Fruit fly (Drosophila melanogaster) whole organism, adult: ENCODE measurements around the gene CG32264.

Experiments used
- CG11617 ChIP-seq: fragments of 200-800 bp; sonication (Bioruptor generic); optimal IDR thresholded peaks from 2 replicates; lab custom pipeline; 2017; ENCODE audit warnings: mild to moderate bottlenecking, missing biosample characterization, missing genetic modification reagents, missing genetic modification characterization
- CG12768 ChIP-seq: fragments of 200-800 bp; sonication (Bioruptor generic); optimal IDR thresholded peaks from 2 replicates; lab custom pipeline; 2017; ENCODE audit warnings: missing biosample characterization, missing genetic modification characterization, mild to moderate bottlenecking, moderate library complexity, missing genetic modification reagents
- CG14711 ChIP-seq: fragments of 200-800 bp; sonication (Bioruptor generic); optimal IDR thresholded peaks from 2 replicates; lab custom pipeline; 2018; ENCODE audit warnings: missing biosample characterization, mild to moderate bottlenecking, missing genetic modification characterization, moderate library complexity
- CG1620 ChIP-seq: fragments of 200-800 bp; sonication (Bioruptor generic); optimal IDR thresholded peaks from 2 replicates; lab custom pipeline; 2016; ENCODE audit warnings: missing biosample characterization, missing genetic modification characterization
- CG33017 ChIP-seq: fragments of 200-800 bp; sonication (Bioruptor generic); optimal IDR thresholded peaks from 2 replicates; lab custom pipeline; 2018; ENCODE audit warnings: missing biosample characterization, mild to moderate bottlenecking, missing genetic modification characterization, moderate library complexity
- CG5204 ChIP-seq: fragments of 200-800 bp; sonication (Bioruptor generic); optimal IDR thresholded peaks from 2 replicates; lab custom pipeline; 2016; ENCODE audit warnings: missing biosample characterization, missing genetic modification characterization
- CG7045 ChIP-seq: fragments of 200-800 bp; sonication (Bioruptor generic); optimal IDR thresholded peaks from 2 replicates; lab custom pipeline; 2017; ENCODE audit warnings: missing biosample characterization, mild to moderate bottlenecking, missing genetic modification characterization
- CG7101 ChIP-seq: fragments of 200-800 bp; sonication (Bioruptor generic); optimal IDR thresholded peaks from 2 replicates; lab custom pipeline; 2018; ENCODE audit warnings: missing biosample characterization, mild to moderate bottlenecking, missing genetic modification characterization, moderate library complexity
- Clk ChIP-seq: fragments of 200-800 bp; sonication (Bioruptor generic); optimal IDR thresholded peaks from 2 replicates; lab custom pipeline; 2017; ENCODE audit warnings: missing biosample characterization, missing genetic modification characterization
- Crg-1 ChIP-seq: fragments of 200-800 bp; sonication (Bioruptor generic); optimal IDR thresholded peaks from 2 replicates; lab custom pipeline; 2016; ENCODE audit warnings: missing biosample characterization, missing genetic modification characterization
- Hr96 ChIP-seq: fragments of 200-800 bp; sonication (Bioruptor generic); optimal IDR thresholded peaks from 2 replicates; lab custom pipeline; 2016; ENCODE audit warnings: missing biosample characterization, missing genetic modification characterization
- Mnt ChIP-seq: fragments of 200-800 bp; sonication (Bioruptor generic); optimal IDR thresholded peaks from 2 replicates; lab custom pipeline; 2016; ENCODE audit warnings: missing biosample characterization, mild to moderate bottlenecking, missing genetic modification characterization
- bab1 ChIP-seq: fragments of 200-800 bp; sonication (Bioruptor generic); optimal IDR thresholded peaks from 3 replicates; lab custom pipeline; 2019; ENCODE audit warnings: missing biosample characterization, mild to moderate bottlenecking, missing genetic modification characterization, moderate library complexity
- cic ChIP-seq: fragments of 200-800 bp; sonication (Bioruptor generic); optimal IDR thresholded peaks from 2 replicates; lab custom pipeline; 2017; ENCODE audit warnings: missing biosample characterization, mild to moderate bottlenecking, missing genetic modification characterization, moderate library complexity
- cnc ChIP-seq, 2 experiments: fragments of >200 bp; optimal IDR thresholded peaks; 2 replicates each; lab custom pipeline; 2017
- kay ChIP-seq: fragments of 200-800 bp; sonication (Bioruptor generic); peaks from one replicate; lab custom pipeline; 2016; ENCODE audit warnings: missing biosample characterization, missing genetic modification characterization, borderline replicate concordance
- ovo ChIP-seq: fragments of 200-800 bp; sonication (Bioruptor generic); optimal IDR thresholded peaks from 2 replicates; lab custom pipeline; 2016; ENCODE audit warnings: missing biosample characterization, missing genetic modification characterization
- pad ChIP-seq: fragments of 200-800 bp; sonication (Bioruptor generic); optimal IDR thresholded peaks from 3 replicates; lab custom pipeline; 2017; ENCODE audit warnings: missing biosample characterization, missing genetic modification characterization, mild to moderate bottlenecking, moderate library complexity, missing genetic modification reagents
- tj ChIP-seq: fragments of 200-800 bp; sonication (Bioruptor generic); optimal IDR thresholded peaks from 3 replicates; lab custom pipeline; 2017; ENCODE audit warnings: missing biosample characterization, mild to moderate bottlenecking, missing genetic modification characterization, moderate library complexity
- toe ChIP-seq: fragments of 200-800 bp; sonication (Bioruptor generic); optimal IDR thresholded peaks from 2 replicates; lab custom pipeline; 2016; ENCODE audit warnings: missing biosample characterization, missing genetic modification characterization

CG32264 gene

dm6 chr3L:3811089-3811488 is 4.8 kb upstream of the CG32264 start, which contains the start of the genes CG32263 and PIG-B:
TSS of gene CG32263 (minus strand) at chr3L:3811114.
TSS of gene PIG-B (plus strand) at chr3L:3811263.
- no peak for TF ChIP-seq toe (GFP tag; lab: Kevin White, UChicago)
- no peak for TF ChIP-seq CG7045 (GFP tag; lab: Kevin White, UChicago)
- TF ChIP-seq cic (GFP tag; lab: Kevin White, UChicago): no peak
- TF ChIP-seq Clk: no peak
- TF ChIP-seq CG1620 (GFP tag; lab: Kevin White, UChicago): no peak
- no peak for TF ChIP-seq CG12768
- no peak for TF ChIP-seq CG5204 (GFP tag; lab: Kevin White, UChicago)
- peak; percentile 1 for TF ChIP-seq CG7101 (tag; lab: Kevin White, UChicago)
- TF ChIP-seq cnc (optimal IDR thresholded peaks at IDR 0.05; lab: Kevin White, UChicago): no peak
- TF ChIP-seq ovo (GFP tag; lab: Kevin White, UChicago): no peak
- TF ChIP-seq tj (GFP tag; lab: Kevin White, UChicago): peak; percentile 1
- no peak for TF ChIP-seq kay (GFP tag; lab: Kevin White, UChicago)
- TF ChIP-seq CG11617: no peak
- TF ChIP-seq bab1 (GFP tag; lab: Kevin White, UChicago): peak; percentile 33
- TF ChIP-seq Crg-1 (GFP tag; lab: Kevin White, UChicago): no peak
- TF ChIP-seq CG14711: peak; percentile 7
- TF ChIP-seq Hr96 (GFP tag; lab: Kevin White, UChicago): no peak
- no peak for TF ChIP-seq CG33017 (tag; lab: Kevin White, UChicago)
- peak; percentile 4 for TF ChIP-seq pad (GFP tag; lab: Kevin White, UChicago)
- peak; percentile 8 for TF ChIP-seq Mnt (GFP tag; lab: Kevin White, UChicago)

dm6 chr3L:3809943-3810342 is 3.7 kb upstream of the CG32264 start, which contains the start of gene CG32262:
TSS of gene CG32262 (minus strand) at chr3L:3810196.
- TF ChIP-seq CG33017 (tag; lab: Kevin White, UChicago) (no peak), Hr96 (GFP tag; lab: Kevin White, UChicago) (no peak), CG7101 (tag; lab: Kevin White, UChicago) (no peak), Mnt (GFP tag; lab: Kevin White, UChicago) (peak; percentile 28), CG7045 (GFP tag; lab: Kevin White, UChicago) (no peak), CG11617 (no peak), CG5204 (GFP tag; lab: Kevin White, UChicago) (no peak), bab1 (GFP tag; lab: Kevin White, UChicago) (peak; percentile 29), kay (GFP tag; lab: Kevin White, UChicago) (no peak), Crg-1 (GFP tag; lab: Kevin White, UChicago) (no peak)

dm6 chr3L:3802677-3803076 is 3.6 kb downstream of the CG32264 start:
- no peak for TF ChIP-seq kay (GFP tag; lab: Kevin White, UChicago)
- peak; percentile 7 for TF ChIP-seq CG11617
- TF ChIP-seq toe (GFP tag; lab: Kevin White, UChicago): no peak
- peak; percentile 3 for TF ChIP-seq tj (GFP tag; lab: Kevin White, UChicago)
- TF ChIP-seq CG33017 (tag; lab: Kevin White, UChicago): peak; percentile 44
- peak; percentile 63 for TF ChIP-seq Hr96 (GFP tag; lab: Kevin White, UChicago)
- TF ChIP-seq cic (GFP tag; lab: Kevin White, UChicago): peak; percentile 38
- TF ChIP-seq CG7101 (tag; lab: Kevin White, UChicago): peak; percentile 26
- TF ChIP-seq CG5204 (GFP tag; lab: Kevin White, UChicago): peak; percentile 41
- TF ChIP-seq pad (GFP tag; lab: Kevin White, UChicago): no peak

- TF ChIP-seq Mnt (GFP tag; lab: Kevin White, UChicago) (no peak), cnc (optimal IDR thresholded peaks at IDR 0.05; lab: Kevin White, UChicago) (no peak), toe (GFP tag; lab: Kevin White, UChicago) (no peak), CG12768 (no peak), Crg-1 (GFP tag; lab: Kevin White, UChicago) (no peak), CG7101 (tag; lab: Kevin White, UChicago) (no peak), CG14711 (no peak), tj (GFP tag; lab: Kevin White, UChicago) (no peak)
Measured at dm6 chr3L:3801813-3802212, 4.4 kb downstream of the CG32264 start.

- TF ChIP-seq kay (GFP tag; lab: Kevin White, UChicago) (no peak), pad (GFP tag; lab: Kevin White, UChicago) (no peak), CG33017 (tag; lab: Kevin White, UChicago) (peak; percentile 18), CG7045 (GFP tag; lab: Kevin White, UChicago) (no peak), CG5204 (GFP tag; lab: Kevin White, UChicago) (no peak), CG14711 (no peak), CG11617 (no peak)
Measured at dm6 chr3L:3801343-3801742, 4.9 kb downstream of the CG32264 start.

dm6 chr3L:3799766-3800165 is 6.5 kb downstream of the CG32264 start:
- no peak for TF ChIP-seq kay (GFP tag; lab: Kevin White, UChicago)
- TF ChIP-seq tj (GFP tag; lab: Kevin White, UChicago): no peak
- no peak for TF ChIP-seq cic (GFP tag; lab: Kevin White, UChicago)
- TF ChIP-seq CG7101 (tag; lab: Kevin White, UChicago): no peak
- TF ChIP-seq CG5204 (GFP tag; lab: Kevin White, UChicago): no peak
- no peak for TF ChIP-seq ovo (GFP tag; lab: Kevin White, UChicago)
- no peak for TF ChIP-seq CG33017 (tag; lab: Kevin White, UChicago)
- TF ChIP-seq bab1 (GFP tag; lab: Kevin White, UChicago): no peak
- TF ChIP-seq pad (GFP tag; lab: Kevin White, UChicago): no peak
- TF ChIP-seq CG11617: no peak
- TF ChIP-seq toe (GFP tag; lab: Kevin White, UChicago): no peak
- TF ChIP-seq CG7045 (GFP tag; lab: Kevin White, UChicago): no peak
- no peak for TF ChIP-seq cnc (optimal IDR thresholded peaks at IDR 0.05; lab: Kevin White, UChicago)
- no peak for TF ChIP-seq Mnt (GFP tag; lab: Kevin White, UChicago)
- no peak for TF ChIP-seq CG12768
- no peak for TF ChIP-seq CG1620 (GFP tag; lab: Kevin White, UChicago)
- TF ChIP-seq CG14711: no peak
